Worm (Caenorhabditis elegans): Measurements from ENCODE around the gene sgt-1.

The sgt-1 gene

ce11 chrII:4942397-4942796, 38.8 kb upstream of the sgt-1 start (continued):
- peak; percentile 16 for TF ChIP-seq fax-1 (tag; optimal IDR thresholded peaks at IDR 0.05)
- TF ChIP-seq pag-3 (tag; optimal IDR thresholded peaks at IDR 0.05; ENCODE audit: borderline replicate concordance): no peak
- peak; percentile 76 for TF ChIP-seq C38D4.7 (GFP tag; optimal IDR thresholded peaks at IDR 0.05)
- TF ChIP-seq ceh-22 (tag; optimal IDR thresholded peaks at IDR 0.05): peak; percentile 36
- TF ChIP-seq ceh-24 (tag; optimal IDR thresholded peaks at IDR 0.05): no peak
- no peak for TF ChIP-seq ets-4 (tag; optimal IDR thresholded peaks at IDR 0.05)
- peak; percentile 6 for TF ChIP-seq hlh-30 (tag; optimal IDR thresholded peaks at IDR 0.05; ENCODE audit: insufficient read depth)
- TF ChIP-seq tbx-2 (tag; optimal IDR thresholded peaks at IDR 0.05): peak; percentile 81
- peak; percentile 90 for TF ChIP-seq hlh-6 (tag; optimal IDR thresholded peaks at IDR 0.05)
- peak; percentile 57 for TF ChIP-seq nfya-1 (tag; optimal IDR thresholded peaks at IDR 0.05)
- TF ChIP-seq dmd-4 (tag; optimal IDR thresholded peaks at IDR 0.05; ENCODE audit: borderline replicate concordance): no peak
- TF ChIP-seq nhr-11 (tag; optimal IDR thresholded peaks at IDR 0.05): no peak
- TF ChIP-seq hlh-15 (tag; optimal IDR thresholded peaks at IDR 0.05): no peak
- no peak for TF ChIP-seq fkh-10 (GFP tag; optimal IDR thresholded peaks at IDR 0.05)
- peak; percentile 22 for TF ChIP-seq ceh-2 (tag; optimal IDR thresholded peaks at IDR 0.05)
- TF ChIP-seq gmeb-2 (tag; optimal IDR thresholded peaks at IDR 0.05): peak; percentile 59
- peak; percentile 43 for TF ChIP-seq C08G9.2 (tag; optimal IDR thresholded peaks at IDR 0.05)
- TF ChIP-seq fkh-6 (tag; optimal IDR thresholded peaks at IDR 0.05): peak; percentile 69
- no peak for TF ChIP-seq ceh-9 (tag; optimal IDR thresholded peaks at IDR 0.05)
- peak; percentile 23 for TF ChIP-seq ama-1 (optimal IDR thresholded peaks at IDR 0.05)
- peak; percentile 12 for TF ChIP-seq rnt-1 (tag; optimal IDR thresholded peaks at IDR 0.05)
- peak; percentile 74 for TF ChIP-seq pha-2 (tag; optimal IDR thresholded peaks at IDR 0.05)
- TF ChIP-seq Y22D7AL.16 (tag; optimal IDR thresholded peaks at IDR 0.05): peak; percentile 67
- TF ChIP-seq pros-1 (tag; optimal IDR thresholded peaks at IDR 0.05): no peak
- TF ChIP-seq pqm-1 (tag; optimal IDR thresholded peaks at IDR 0.05): no peak
- TF ChIP-seq elt-2 (tag; optimal IDR thresholded peaks at IDR 0.05): peak; percentile 87
- TF ChIP-seq unc-86 (tag; optimal IDR thresholded peaks at IDR 0.05): peak; percentile 43

ce11 chrII:4941541-4942206, 38.1 kb upstream of the sgt-1 start, which contains the start of gene ZK546.19:
Gene ZK546.19, plus strand, starts transcription at chrII:4941726.
- TF ChIP-seq ceh-30 (tag; optimal IDR thresholded peaks at IDR 0.05) (no peak), rnt-1 (tag; optimal IDR thresholded peaks at IDR 0.05) (peak; percentile 27), che-1 (tag; optimal IDR thresholded peaks at IDR 0.05) (no peak), unc-42 (tag; optimal IDR thresholded peaks at IDR 0.05) (peak; percentile 5)

- TF ChIP-seq ceh-45 (GFP tag; IDR thresholded peaks at IDR 0.05) (no peak), unc-42 (tag; optimal IDR thresholded peaks at IDR 0.05) (no peak), pros-1 (tag; optimal IDR thresholded peaks at IDR 0.05) (no peak), eyg-1 (tag; optimal IDR thresholded peaks at IDR 0.05) (no peak), F13H6.1 (tag; optimal IDR thresholded peaks at IDR 0.05) (no peak), ahr-1 (tag; optimal IDR thresholded peaks at IDR 0.05) (no peak), pax-1 (tag; optimal IDR thresholded peaks at IDR 0.05) (no peak), tbx-7 (tag; optimal IDR thresholded peaks at IDR 0.05) (no peak), odd-2 (tag; optimal IDR thresholded peaks at IDR 0.05) (no peak), pat-9 (tag; optimal IDR thresholded peaks at IDR 0.05) (no peak), lin-11 (tag; optimal IDR thresholded peaks at IDR 0.05) (no peak), C38D4.7 (GFP tag; optimal IDR thresholded peaks at IDR 0.05) (no peak), nfya-1 (tag; optimal IDR thresholded peaks at IDR 0.05) (no peak), pha-4 (tag; optimal IDR thresholded peaks at IDR 0.05) (no peak), gmeb-2 (tag; optimal IDR thresholded peaks at IDR 0.05) (no peak), fkh-10 (GFP tag; optimal IDR thresholded peaks at IDR 0.05) (no peak)
Observed at ce11 chrII:4941050-4941449, 37.5 kb upstream of the sgt-1 start, which contains the start of gene cblc-1. Gene cblc-1, minus strand, starts transcription at chrII:4941150.

Data from whole organism, late embryonic.